Worm (Caenorhabditis elegans): Measurements from ENCODE around the gene acl-3.

The acl-3 gene

DNA sequence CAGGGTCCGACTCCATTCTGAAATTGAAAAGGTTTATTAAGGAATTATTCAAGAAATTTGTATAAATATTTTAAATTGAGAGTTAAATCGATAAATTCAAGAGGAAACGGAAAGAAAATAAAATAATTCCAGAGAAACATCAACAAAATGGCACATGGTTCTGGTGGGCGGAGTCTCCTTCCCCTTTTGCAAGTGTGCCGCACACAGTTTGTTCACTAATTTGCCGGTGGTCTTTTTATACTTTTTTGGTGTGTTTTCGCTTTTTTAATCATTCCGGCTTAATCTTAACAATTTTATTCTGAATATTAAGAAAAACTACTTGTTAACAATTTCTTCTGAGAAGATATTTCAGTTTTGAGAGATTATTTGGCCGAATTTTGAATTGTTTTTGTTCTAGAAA lies 46.9 kb downstream of the acl-3 start, which contains the start of the genes ragc-1 and Y24F12A.1 (continued):
- TF ChIP-seq tra-1 (GFP tag; IDR thresholded peaks at IDR 0.05): no peak
- TF ChIP-seq dve-1 (tag; optimal IDR thresholded peaks at IDR 0.05; ENCODE audit: insufficient read depth): peak; percentile 74
- TF ChIP-seq nhr-28 (tag; optimal IDR thresholded peaks at IDR 0.05): peak; percentile 31
- TF ChIP-seq rbr-2 (tag; optimal IDR thresholded peaks at IDR 0.05): peak; percentile 15
- TF ChIP-seq T20F7.1 (GFP tag; optimal IDR thresholded peaks at IDR 0.05): peak; percentile 3
- no peak for TF ChIP-seq dmd-6 (GFP tag; IDR thresholded peaks at IDR 0.05)
- TF ChIP-seq mes-2 (tag; optimal IDR thresholded peaks at IDR 0.05; ENCODE audit: poor library complexity, severe bottlenecking): peak; percentile 83
- no peak for TF ChIP-seq daf-16 (GFP tag; optimal IDR thresholded peaks at IDR 0.05)
- TF ChIP-seq daf-16 (tag; optimal IDR thresholded peaks at IDR 0.05): peak; percentile 57
- no peak for TF ChIP-seq skn-1 (tag; optimal IDR thresholded peaks at IDR 0.05)
- no peak for TF ChIP-seq ceh-44 (GFP tag; IDR thresholded peaks at IDR 0.05)
- TF ChIP-seq mdl-1 (tag; optimal IDR thresholded peaks at IDR 0.05): peak in 1 of 2 experiments; percentile 77
- peak; percentile 31 for TF ChIP-seq nhr-6 (tag; optimal IDR thresholded peaks at IDR 0.05)
- no peak for TF ChIP-seq pha-4 (GFP tag; IDR thresholded peaks at IDR 0.05)
- peak; percentile 51 for TF ChIP-seq pha-4 (tag; optimal IDR thresholded peaks at IDR 0.05)
- no peak for TF ChIP-seq nhr-10 (tag; optimal IDR thresholded peaks at IDR 0.05)
- no peak for TF ChIP-seq lir-3 (tag; optimal IDR thresholded peaks at IDR 0.05)
- TF ChIP-seq fkh-10 (GFP tag; optimal IDR thresholded peaks at IDR 0.05): no peak
- TF ChIP-seq mxl-3 (GFP tag; optimal IDR thresholded peaks at IDR 0.05): peak; percentile 78
- TF ChIP-seq zfp-3 (GFP tag; conservative IDR thresholded peaks at IDR 0.05): no peak
- TF ChIP-seq hlh-11 (tag; optimal IDR thresholded peaks at IDR 0.05): peak; percentile 44
- no peak for TF ChIP-seq Y105C5A.15 (GFP tag; IDR thresholded peaks at IDR 0.05)

DNA sequence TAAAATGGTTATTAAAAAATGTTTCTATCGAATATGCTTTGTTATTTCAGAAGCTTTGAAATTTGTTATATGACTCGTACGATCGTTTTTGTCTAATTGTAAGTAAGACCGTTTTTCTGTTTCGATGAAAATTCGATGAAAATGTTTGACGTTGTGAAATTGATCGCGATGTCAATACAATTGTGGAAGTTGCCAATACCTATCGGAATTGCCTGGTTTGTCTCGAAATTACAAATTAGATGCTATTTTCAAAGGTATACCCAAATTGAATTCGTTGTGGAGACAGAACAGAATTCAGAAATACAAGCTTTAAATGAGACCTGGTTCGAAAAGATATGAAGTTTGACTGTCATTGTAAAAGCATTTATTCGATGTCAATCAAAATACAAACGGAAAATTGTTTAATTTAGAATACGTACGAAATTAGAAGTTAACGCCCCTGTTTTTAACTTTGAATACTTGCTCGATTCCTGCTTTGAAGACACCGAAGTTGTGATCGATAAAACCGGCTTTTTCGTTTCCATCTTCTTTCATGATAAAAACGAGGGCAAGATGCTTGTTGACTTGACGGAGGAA lies 48.5 kb downstream of the acl-3 start:
- TF ChIP-seq aha-1 (tag) (peak; percentile 13), dmd-8 (GFP tag; IDR thresholded peaks at IDR 0.05) (no peak), unc-62 (GFP tag; optimal IDR thresholded peaks at IDR 0.05 in 1 of 2) (peak in 1 of 2 experiments; percentile 96), unc-62 (tag; optimal IDR thresholded peaks at IDR 0.05) (no peak), snpc-4 (tag; optimal IDR thresholded peaks at IDR 0.05) (no peak), mep-1 (tag; optimal IDR thresholded peaks at IDR 0.05) (no peak), Y75B8A.6 (GFP tag; IDR thresholded peaks at IDR 0.05) (no peak), mes-2 (tag; optimal IDR thresholded peaks at IDR 0.05; ENCODE audit: poor library complexity, severe bottlenecking) (no peak), lin-15B (tag; optimal IDR thresholded peaks at IDR 0.05) (no peak), daf-16 (GFP tag; optimal IDR thresholded peaks at IDR 0.05) (no peak), daf-16 (tag; optimal IDR thresholded peaks at IDR 0.05) (peak; percentile 21), dmd-9 (GFP tag; IDR thresholded peaks at IDR 0.05) (no peak), snpc-1.2 (GFP tag; IDR thresholded peaks at IDR 0.05) (peak; percentile 40; the same call in 1 of the 2 replicates), lsy-2 (tag; optimal IDR thresholded peaks at IDR 0.05) (no peak), F49E8.2 (tag; optimal IDR thresholded peaks at IDR 0.05; ENCODE audit: borderline replicate concordance) (peak; percentile 6), ZK546.5 (tag; optimal IDR thresholded peaks at IDR 0.05) (no peak), lin-39 (tag; optimal IDR thresholded peaks at IDR 0.05) (no peak), unc-39 (tag; optimal IDR thresholded peaks at IDR 0.05) (no peak), pqm-1 (tag; optimal IDR thresholded peaks at IDR 0.05) (no peak), aly-2 (tag; optimal IDR thresholded peaks at IDR 0.05) (no peak), Y48G9A.11 (GFP tag; IDR thresholded peaks at IDR 0.05) (no peak), set-16 (GFP tag; IDR thresholded peaks at IDR 0.05) (no peak), lin-38 (GFP tag; IDR thresholded peaks at IDR 0.05) (peak; percentile 47), nhr-28 (tag; optimal IDR thresholded peaks at IDR 0.05) (no peak)

Measured in whole organism, L4 larva.